Fruit fly (Drosophila melanogaster): ENCODE results near the gene CG43354.

DNA sequence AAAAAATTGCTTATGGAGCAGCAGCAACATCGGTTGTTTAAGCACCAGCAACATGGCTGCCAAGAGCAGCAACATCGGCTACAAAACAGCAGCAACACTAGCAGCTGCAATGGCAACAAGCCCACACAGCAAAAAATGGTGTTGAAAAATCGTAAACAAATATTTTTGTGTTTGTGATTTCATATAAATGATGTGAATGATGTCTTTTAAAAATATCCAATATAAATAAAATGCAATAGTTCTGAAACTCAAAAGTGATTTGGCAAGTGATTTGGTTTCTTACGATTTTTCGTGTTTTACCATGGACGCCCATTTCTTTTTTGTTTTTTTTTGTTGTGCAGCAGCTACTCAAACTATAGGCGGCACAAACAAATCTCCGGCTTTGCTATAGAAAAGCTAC is 22.4 kb upstream of the CG43354 start:
- TF ChIP-seq rn (GFP tag; IDR thresholded peaks at IDR 0.05) (no peak), Ets98B (GFP tag; IDR thresholded peaks at IDR 0.05) (peak; percentile 71), EcR (GFP tag; optimal IDR thresholded peaks at IDR 0.05) (no peak), CG9948 (tag; optimal IDR thresholded peaks at IDR 0.05) (peak; percentile 23), CG8159 (tag; optimal IDR thresholded peaks at IDR 0.05) (no peak), D1 (tag; optimal IDR thresholded peaks at IDR 0.05) (no peak), CG15710 (tag; optimal IDR thresholded peaks at IDR 0.05) (no peak), Pif1A (GFP tag; optimal IDR thresholded peaks at IDR 0.05) (no peak)

All from whole organism, pupa.